Worm (Caenorhabditis elegans) whole organism, mixed stage, embryonic: ENCODE data around the gene oac-20.

Experiments used
- M03D4.4 ChIP-seq: sonication (generic microtip); optimal IDR thresholded peaks from 2 replicates; lab custom pipeline; 2017; ENCODE audit warnings: mild to moderate bottlenecking, missing genetic modification characterization, missing compliant biosample characterization
- blmp-1 ChIP-seq: fragments of 150-350 bp; optimal IDR thresholded peaks from 2 replicates; lab custom pipeline; 2014; ENCODE audit warnings: missing biosample characterization, missing genetic modification characterization
- ceh-39 ChIP-seq: fragments of 150-350 bp; optimal IDR thresholded peaks from 2 replicates; lab custom pipeline; 2014; ENCODE audit warnings: missing biosample characterization, missing genetic modification characterization
- ceh-43 ChIP-seq: fragments of 200-800 bp; sonication (Bioruptor generic); optimal IDR thresholded peaks from 2 replicates; lab custom pipeline; 2018; ENCODE audit warnings: mild to moderate bottlenecking, missing genetic modification characterization, moderate library complexity, missing compliant biosample characterization
- ceh-83 ChIP-seq: fragments of 200-800 bp; sonication (Bioruptor generic); optimal IDR thresholded peaks from 2 replicates; lab custom pipeline; 2018; ENCODE audit warnings: mild to moderate bottlenecking, missing genetic modification characterization, missing compliant biosample characterization
- ces-1 ChIP-seq: fragments of 150-350 bp; optimal IDR thresholded peaks from 2 replicates; lab custom pipeline; 2014; ENCODE audit warnings: missing biosample characterization, missing genetic modification reagents, missing genetic modification characterization
- drap-1 ChIP-seq: fragments of 200-800 bp; sonication (Bioruptor generic); optimal IDR thresholded peaks from 3 replicates; lab custom pipeline; 2018; ENCODE audit warnings: mild to moderate bottlenecking, missing genetic modification characterization, missing compliant biosample characterization
- elt-1 ChIP-seq: sonication (generic microtip); optimal IDR thresholded peaks from 2 replicates; lab custom pipeline; 2017; ENCODE audit warnings: missing genetic modification characterization, mild to moderate bottlenecking, missing compliant biosample characterization, antibody characterized with exemption, moderate library complexity, borderline replicate concordance; ENCODE audit not compliant: insufficient read depth
- elt-3 ChIP-seq: fragments of 150-350 bp; optimal IDR thresholded peaks from 2 replicates; lab custom pipeline; 2014; ENCODE audit warnings: missing biosample characterization, missing genetic modification characterization
- flh-1 ChIP-seq: fragments of 200-800 bp; sonication (Bioruptor generic); optimal IDR thresholded peaks from 2 replicates; lab custom pipeline; 2018; ENCODE audit warnings: mild to moderate bottlenecking, missing genetic modification characterization, moderate library complexity, missing compliant biosample characterization
- ham-2 ChIP-seq: fragments of 200-800 bp; sonication (Bioruptor generic); optimal IDR thresholded peaks from 2 replicates; lab custom pipeline; 2018; ENCODE audit warnings: mild to moderate bottlenecking, missing genetic modification characterization, missing compliant biosample characterization
- lin-13 ChIP-seq: fragments of 150-350 bp; optimal IDR thresholded peaks from 2 replicates; lab custom pipeline; 2014; ENCODE audit warnings: missing biosample characterization, missing genetic modification characterization
- lin-32 ChIP-seq: fragments of 200-800 bp; sonication (Bioruptor generic); optimal IDR thresholded peaks from 2 replicates; lab custom pipeline; 2018; ENCODE audit warnings: mild to moderate bottlenecking, missing genetic modification characterization, missing compliant biosample characterization
- lsy-2 ChIP-seq: fragments of 150-350 bp; optimal IDR thresholded peaks from 2 replicates; lab custom pipeline; 2014; ENCODE audit warnings: missing biosample characterization, missing genetic modification characterization
- mab-5 ChIP-seq: fragments of 150-350 bp; optimal IDR thresholded peaks from 2 replicates; lab custom pipeline; 2014; ENCODE audit warnings: missing biosample characterization, missing genetic modification characterization
- mep-1 ChIP-seq: fragments of 150-350 bp; optimal IDR thresholded peaks from 2 replicates; lab custom pipeline; 2017; ENCODE audit warnings: missing biosample characterization, missing genetic modification reagents, missing genetic modification characterization, inconsistent platforms
- mls-2 ChIP-seq: sonication (generic microtip); optimal IDR thresholded peaks from 2 replicates; lab custom pipeline; 2016; ENCODE audit warnings: mild to moderate bottlenecking, missing genetic modification characterization, moderate library complexity, missing compliant biosample characterization
- nhr-12 ChIP-seq: fragments of 150-350 bp; optimal IDR thresholded peaks from 2 replicates; lab custom pipeline; 2014; ENCODE audit warnings: missing biosample characterization, missing genetic modification characterization
- nhr-237 ChIP-seq: fragments of 150-350 bp; optimal IDR thresholded peaks from 2 replicates; lab custom pipeline; 2014; ENCODE audit warnings: missing biosample characterization, missing genetic modification characterization
- nhr-28 ChIP-seq: fragments of 150-350 bp; optimal IDR thresholded peaks from 2 replicates; lab custom pipeline; 2014; ENCODE audit warnings: missing biosample characterization, missing genetic modification characterization
- nhr-76 ChIP-seq: sonication (generic microtip); optimal IDR thresholded peaks from 2 replicates; lab custom pipeline; 2017; ENCODE audit warnings: missing biosample characterization, missing genetic modification characterization
- pha-4 ChIP-seq: fragments of 150-350 bp; optimal IDR thresholded peaks from 2 replicates; lab custom pipeline; 2018; ENCODE audit warnings: missing biosample characterization, missing genetic modification reagents, missing genetic modification characterization
- sem-2 ChIP-seq: fragments of 200-800 bp; sonication (Bioruptor generic); optimal IDR thresholded peaks from 2 replicates; lab custom pipeline; 2018; ENCODE audit warnings: mild to moderate bottlenecking, missing genetic modification characterization, missing compliant biosample characterization
- sptf-1 ChIP-seq: sonication (generic microtip); optimal IDR thresholded peaks from 2 replicates; lab custom pipeline; 2017; ENCODE audit warnings: mild to moderate bottlenecking, missing genetic modification characterization, moderate library complexity, missing compliant biosample characterization
- tbx-8 ChIP-seq: fragments of 200-800 bp; sonication (Bioruptor generic); optimal IDR thresholded peaks from 2 replicates; lab custom pipeline; 2018; ENCODE audit warnings: mild to moderate bottlenecking, missing genetic modification characterization, moderate library complexity, missing compliant biosample characterization
- unc-120 ChIP-seq: sonication (generic microtip); optimal IDR thresholded peaks from 2 replicates; lab custom pipeline; 2017; ENCODE audit warnings: missing genetic modification characterization, missing compliant biosample characterization; ENCODE audit not compliant: poor library complexity, severe bottlenecking
- unc-39 ChIP-seq: fragments of 150-350 bp; optimal IDR thresholded peaks from 2 replicates; lab custom pipeline; 2014; ENCODE audit warnings: missing biosample characterization, missing genetic modification characterization
- unc-62 ChIP-seq: fragments of 150-350 bp; optimal IDR thresholded peaks from 2 replicates; lab custom pipeline; 2014; ENCODE audit warnings: missing biosample characterization, missing genetic modification reagents, missing genetic modification characterization
- zip-8 ChIP-seq: fragments of 150-350 bp; optimal IDR thresholded peaks from 2 replicates; lab custom pipeline; 2014; ENCODE audit warnings: missing biosample characterization, missing genetic modification characterization
- ztf-11 ChIP-seq: fragments of 150-350 bp; optimal IDR thresholded peaks from 2 replicates; lab custom pipeline; 2014; ENCODE audit warnings: missing biosample characterization, missing genetic modification characterization

Gene oac-20

DNA sequence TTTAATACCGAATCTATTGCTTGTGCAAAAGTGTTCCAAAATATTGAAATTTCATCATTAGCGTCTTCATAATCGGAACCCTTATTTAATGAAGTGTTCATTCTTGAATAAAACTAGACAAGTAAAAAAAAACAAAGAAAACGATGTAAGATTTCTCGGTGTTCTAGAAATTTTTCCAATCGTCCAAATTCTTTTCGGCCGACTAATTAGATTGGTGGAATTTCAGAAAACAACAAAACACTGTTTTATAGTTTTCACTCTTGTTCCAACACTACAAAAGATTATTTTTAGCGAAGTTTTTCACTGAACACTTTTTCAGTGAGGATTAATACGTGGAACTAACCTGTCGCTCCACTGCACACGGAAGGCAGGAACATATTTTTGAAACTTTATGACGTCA, 25.8 kb upstream of the oac-20 start, which contains the start of gene srw-56:
Gene srw-56, minus strand, starts transcription at position 101 of the 400 bp plus-strand sequence.
- TF ChIP-seq mls-2 (tag; lab: Kevin White, UChicago) = no peak
- TF ChIP-seq lin-13 (tag; lab: Kevin White, UChicago) = no peak
- no peak for TF ChIP-seq nhr-28 (tag; lab: Kevin White, UChicago)
- TF ChIP-seq elt-3 (tag; lab: Kevin White, UChicago) = no peak
- no peak for TF ChIP-seq ceh-43 (GFP tag; lab: Kevin White, UChicago)
- TF ChIP-seq nhr-12 (tag; lab: Kevin White, UChicago) = no peak
- TF ChIP-seq M03D4.4 (tag; lab: Kevin White, UChicago) = no peak
- no peak for TF ChIP-seq nhr-237
- no peak for TF ChIP-seq nhr-76
- no peak for TF ChIP-seq elt-1
- TF ChIP-seq mab-5 (tag; lab: Kevin White, UChicago) = no peak
- TF ChIP-seq mep-1 (tag; lab: Kevin White, UChicago) = no peak
- no peak for TF ChIP-seq drap-1 (GFP tag; lab: Kevin White, UChicago)
- no peak for TF ChIP-seq blmp-1
- TF ChIP-seq zip-8 = no peak
- no peak for TF ChIP-seq ceh-39 (tag; lab: Kevin White, UChicago)
- TF ChIP-seq ztf-11 (tag; lab: Kevin White, UChicago) = no peak

DNA sequence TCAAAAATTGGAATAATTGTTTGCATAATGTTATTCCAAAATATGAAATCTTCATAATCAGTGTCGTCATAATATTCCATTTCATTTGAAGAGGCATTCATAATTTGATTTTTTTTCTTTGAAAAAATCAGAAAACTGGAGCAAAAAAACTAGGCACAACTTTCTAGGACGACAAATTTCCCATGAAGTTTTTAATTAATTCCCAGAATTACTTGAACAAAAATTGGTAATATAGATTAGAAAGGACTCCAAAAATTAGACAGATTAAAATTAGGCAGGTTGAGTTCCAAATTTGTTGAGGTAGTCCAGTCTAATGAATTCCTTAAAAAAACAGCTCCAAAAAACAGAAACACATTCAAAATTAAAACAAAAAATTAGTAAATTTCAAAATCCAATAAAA, 23.6 kb upstream of the oac-20 start, which contains the start of gene srw-57:
Gene srw-57, minus strand, starts transcription at position 101 of the 400 bp plus-strand sequence.
- no peak for TF ChIP-seq nhr-28 (tag; lab: Kevin White, UChicago)
- no peak for TF ChIP-seq unc-120
- no peak for TF ChIP-seq mls-2 (tag; lab: Kevin White, UChicago)
- TF ChIP-seq lin-32 = no peak
- no peak for TF ChIP-seq nhr-76
- no peak for TF ChIP-seq pha-4 (tag; lab: Kevin White, UChicago)
- no peak for TF ChIP-seq mep-1 (tag; lab: Kevin White, UChicago)
- no peak for TF ChIP-seq M03D4.4 (tag; lab: Kevin White, UChicago)
- TF ChIP-seq, all 35 proteins: peak for 0

DNA sequence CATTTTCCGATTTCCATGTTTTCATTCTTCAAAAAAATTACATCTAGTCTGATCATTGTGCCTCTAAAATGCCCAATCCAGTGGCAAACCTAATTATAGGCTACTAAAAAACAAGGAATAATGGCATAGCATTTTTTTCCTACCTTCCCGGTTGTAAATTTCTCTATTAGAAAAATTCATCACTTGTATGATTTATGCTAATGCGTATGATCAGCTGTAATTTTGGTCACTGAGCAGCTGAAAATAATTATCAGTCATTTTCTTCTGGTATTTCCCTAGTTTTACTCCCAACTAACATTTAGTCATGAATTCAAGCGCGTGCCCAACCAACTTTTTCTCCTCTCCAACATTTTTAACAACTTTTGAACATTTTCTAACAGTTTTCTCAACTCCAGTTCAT, 23.0 kb upstream of the oac-20 start, which contains the start of gene srh-186:
Gene srh-186, plus strand, starts transcription at position 301 of the 400 bp plus-strand sequence.
- TF ChIP-seq zip-8 = no peak
- TF ChIP-seq flh-1 (GFP tag; lab: Kevin White, UChicago) = no peak

- TF ChIP-seq drap-1 (GFP tag; lab: Kevin White, UChicago) (no peak), unc-62 (GFP tag; lab: Kevin White, UChicago) (no peak), ham-2 (GFP tag; lab: Kevin White, UChicago) (no peak), sptf-1 (tag; lab: Kevin White, UChicago) (no peak), M03D4.4 (tag; lab: Kevin White, UChicago) (no peak), ces-1 (no peak), nhr-28 (tag; lab: Kevin White, UChicago) (no peak), ceh-83 (no peak)
- TF ChIP-seq, all 35 proteins: peak for 0
Measured at ce11 chrV:15957098-15957497, 21.4 kb upstream of the oac-20 start, which contains the start of gene F36G9.3. Gene F36G9.3, plus strand, starts transcription at chrV:15957398.

- no peak for TF ChIP-seq lsy-2 (tag; lab: Kevin White, UChicago)
- no peak for TF ChIP-seq mls-2 (tag; lab: Kevin White, UChicago)
- no peak for TF ChIP-seq sptf-1 (tag; lab: Kevin White, UChicago)
- no peak for TF ChIP-seq drap-1 (GFP tag; lab: Kevin White, UChicago)
- no peak for TF ChIP-seq pha-4 (tag; lab: Kevin White, UChicago)
- no peak for TF ChIP-seq mab-5 (tag; lab: Kevin White, UChicago)
- TF ChIP-seq unc-39 (tag; lab: Kevin White, UChicago) = no peak
- TF ChIP-seq blmp-1 = no peak
- no peak for TF ChIP-seq flh-1 (GFP tag; lab: Kevin White, UChicago)
- TF ChIP-seq mep-1 (tag; lab: Kevin White, UChicago) = no peak
- TF ChIP-seq unc-62 (GFP tag; lab: Kevin White, UChicago) = no peak
- TF ChIP-seq unc-120 = no peak
- no peak for TF ChIP-seq ceh-39 (tag; lab: Kevin White, UChicago)
- TF ChIP-seq tbx-8 (GFP tag; lab: Kevin White, UChicago) = no peak
- no peak for TF ChIP-seq sem-2 (GFP tag; lab: Kevin White, UChicago)
- no peak for TF ChIP-seq M03D4.4 (tag; lab: Kevin White, UChicago)
Measured at ce11 chrV:15959456-15959855, 19.1 kb upstream of the oac-20 start.
